Worm (Caenorhabditis elegans) whole organism, late embryonic: ENCODE data around the gene set-28.
"Not testable (repeated sequence)": the region's sequence is repeated elsewhere in the genome, so short reads cannot be mapped to it uniquely, and the experiment has no call there.

Experiments used
- C38D4.7 ChIP-seq: fragments of 200-800 bp; sonication (Bioruptor generic); optimal IDR thresholded peaks from 2 replicates; lab custom pipeline; 2018; ENCODE audit warnings: mild to moderate bottlenecking, missing genetic modification characterization, moderate library complexity, missing compliant biosample characterization
- K02D7.2 ChIP-seq: sonication (generic microtip); optimal IDR thresholded peaks from 2 replicates; lab custom pipeline; 2017; ENCODE audit warnings: mild to moderate bottlenecking, missing genetic modification characterization, missing compliant biosample characterization
- K09A11.1 ChIP-seq: sonication (generic microtip); optimal IDR thresholded peaks from 2 replicates; lab custom pipeline; 2017; ENCODE audit warnings: antibody characterized with exemption, mild to moderate bottlenecking, missing genetic modification characterization, missing compliant biosample characterization; ENCODE audit not compliant: insufficient read depth
- ceh-14 ChIP-seq: sonication (generic microtip); optimal IDR thresholded peaks from 2 replicates; lab custom pipeline; 2016; ENCODE audit warnings: missing genotype, missing genetic modification characterization, missing compliant biosample characterization
- ceh-18 ChIP-seq: sonication (generic microtip); optimal IDR thresholded peaks from 2 replicates; lab custom pipeline; 2016; ENCODE audit warnings: missing genetic modification characterization, missing compliant biosample characterization
- ceh-19 ChIP-seq: fragments of 200-800 bp; sonication (Bioruptor generic); optimal IDR thresholded peaks from 2 replicates; lab custom pipeline; 2018; ENCODE audit warnings: mild to moderate bottlenecking, missing genetic modification characterization, missing compliant biosample characterization
- ceh-22 ChIP-seq: sonication (generic microtip); optimal IDR thresholded peaks from 2 replicates; lab custom pipeline; 2017; ENCODE audit warnings: missing biosample characterization, missing genetic modification characterization
- ceh-45 ChIP-seq: fragments of 200-800 bp; sonication (Bioruptor generic); IDR thresholded peaks from 2 replicates; pipeline ENCODE4 v1.3.6; 2022; ENCODE audit warnings: missing genetic modification reagents, missing genetic modification characterization, missing compliant biosample characterization
- ceh-48 ChIP-seq: sonication (generic microtip); optimal IDR thresholded peaks from 2 replicates; lab custom pipeline; 2016; ENCODE audit warnings: missing genetic modification characterization, inconsistent platforms, missing compliant biosample characterization
- ceh-6 ChIP-seq: fragments of 200-800 bp; sonication (Bioruptor generic); optimal IDR thresholded peaks from 2 replicates; lab custom pipeline; 2018; ENCODE audit warnings: mild to moderate bottlenecking, missing genetic modification characterization, missing compliant biosample characterization
- dmd-4 ChIP-seq: sonication (generic microtip); optimal IDR thresholded peaks from 2 replicates; lab custom pipeline; 2016; ENCODE audit warnings: borderline replicate concordance, missing genetic modification characterization, missing compliant biosample characterization
- elt-2 ChIP-seq: sonication (generic microtip); optimal IDR thresholded peaks from 2 replicates; lab custom pipeline; 2016; ENCODE audit warnings: missing genetic modification reagents, missing genetic modification characterization, missing compliant biosample characterization
- eyg-1 ChIP-seq: sonication (generic microtip); optimal IDR thresholded peaks from 2 replicates; lab custom pipeline; 2016; ENCODE audit warnings: missing genotype, missing genetic modification characterization, missing compliant biosample characterization
- fax-1 ChIP-seq: sonication (generic microtip); optimal IDR thresholded peaks from 2 replicates; lab custom pipeline; 2016; ENCODE audit warnings: missing genotype, missing genetic modification characterization, missing compliant biosample characterization
- fkh-6 ChIP-seq: sonication (generic microtip); optimal IDR thresholded peaks from 2 replicates; lab custom pipeline; 2016; ENCODE audit warnings: missing genetic modification characterization, missing compliant biosample characterization
- gmeb-2 ChIP-seq: sonication (generic microtip); optimal IDR thresholded peaks from 2 replicates; lab custom pipeline; 2016; ENCODE audit warnings: missing genetic modification characterization, inconsistent platforms, missing compliant biosample characterization
- hlh-15 ChIP-seq: sonication (generic microtip); optimal IDR thresholded peaks from 2 replicates; lab custom pipeline; 2016; ENCODE audit warnings: missing genetic modification characterization, missing compliant biosample characterization
- hlh-6 ChIP-seq: sonication (generic microtip); optimal IDR thresholded peaks from 2 replicates; lab custom pipeline; 2016; ENCODE audit warnings: missing genotype, missing genetic modification characterization, missing compliant biosample characterization
- lim-6 ChIP-seq: sonication (generic microtip); optimal IDR thresholded peaks from 2 replicates; lab custom pipeline; 2016; ENCODE audit warnings: missing genetic modification characterization, missing compliant biosample characterization
- nfya-1 ChIP-seq: sonication (generic microtip); optimal IDR thresholded peaks from 2 replicates; lab custom pipeline; 2017; ENCODE audit warnings: missing genetic modification characterization, mild to moderate bottlenecking, missing compliant biosample characterization, antibody characterized with exemption, moderate library complexity
- nhr-232 ChIP-seq: sonication (generic microtip); optimal IDR thresholded peaks from 2 replicates; lab custom pipeline; 2016; ENCODE audit warnings: missing genetic modification characterization, missing compliant biosample characterization
- npax-4 ChIP-seq: sonication (generic microtip); optimal IDR thresholded peaks from 2 replicates; lab custom pipeline; 2016; ENCODE audit warnings: missing genetic modification characterization, missing compliant biosample characterization
- pqm-1 ChIP-seq: sonication (generic microtip); optimal IDR thresholded peaks from 2 replicates; lab custom pipeline; 2016; ENCODE audit warnings: missing genetic modification characterization, missing compliant biosample characterization
- pros-1 ChIP-seq: fragments of 150-350 bp; optimal IDR thresholded peaks from 2 replicates; lab custom pipeline; 2014; ENCODE audit warnings: missing biosample characterization, missing genetic modification reagents, missing genetic modification characterization
- ref-2 ChIP-seq: sonication (generic microtip); optimal IDR thresholded peaks from 2 replicates; lab custom pipeline; 2016; ENCODE audit warnings: missing genetic modification characterization, missing compliant biosample characterization
- sdc-2 ChIP-seq: sonication (generic microtip); optimal IDR thresholded peaks from 2 replicates; lab custom pipeline; 2016; ENCODE audit warnings: missing genotype, missing genetic modification characterization, missing compliant biosample characterization
- sox-4 ChIP-seq: sonication (generic microtip); optimal IDR thresholded peaks from 2 replicates; lab custom pipeline; 2017; ENCODE audit warnings: mild to moderate bottlenecking, missing genetic modification characterization, inconsistent platforms, missing compliant biosample characterization
- tbx-7 ChIP-seq: sonication (generic microtip); optimal IDR thresholded peaks from 2 replicates; lab custom pipeline; 2016; ENCODE audit warnings: missing genotype, missing genetic modification characterization, missing compliant biosample characterization
- ttx-3 ChIP-seq: sonication (generic microtip); optimal IDR thresholded peaks from 2 replicates; lab custom pipeline; 2016; ENCODE audit warnings: missing genetic modification reagents, missing genetic modification characterization, missing compliant biosample characterization
- unc-55 ChIP-seq: sonication (generic microtip); optimal IDR thresholded peaks from 2 replicates; lab custom pipeline; 2017; ENCODE audit warnings: missing biosample characterization, missing genetic modification reagents, missing genetic modification characterization
- ztf-16 ChIP-seq: sonication (generic microtip); optimal IDR thresholded peaks from 2 replicates; lab custom pipeline; 2017; ENCODE audit warnings: missing genetic modification characterization, missing compliant biosample characterization

Gene set-28

DNA sequence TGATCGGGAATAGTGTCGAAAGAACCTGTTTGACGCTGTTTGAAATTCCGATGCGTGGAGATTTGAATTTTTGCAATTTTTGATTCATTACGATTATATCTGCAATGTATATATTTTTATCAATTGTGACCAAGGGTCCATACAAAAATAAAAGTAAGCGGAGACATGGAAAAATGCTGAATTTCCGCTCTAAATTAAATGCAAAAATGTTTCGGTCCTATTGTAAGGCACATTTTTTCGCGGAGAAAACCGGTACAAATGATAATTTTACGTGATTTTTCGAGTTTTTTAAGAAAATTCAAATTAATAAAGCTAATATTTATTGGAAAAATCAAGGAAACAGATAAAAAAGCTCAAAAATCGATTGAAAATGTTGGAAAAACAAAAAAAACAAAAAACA, at the start of gene set-28:
Gene set-28 (minus strand): TSS at position 101 of the 400 bp plus-strand sequence.
- not testable (repeated sequence) for TF ChIP-seq ref-2 (tag; lab: Kevin White, UChicago); nfya-1 (tag; lab: Kevin White, UChicago); ceh-45

DNA sequence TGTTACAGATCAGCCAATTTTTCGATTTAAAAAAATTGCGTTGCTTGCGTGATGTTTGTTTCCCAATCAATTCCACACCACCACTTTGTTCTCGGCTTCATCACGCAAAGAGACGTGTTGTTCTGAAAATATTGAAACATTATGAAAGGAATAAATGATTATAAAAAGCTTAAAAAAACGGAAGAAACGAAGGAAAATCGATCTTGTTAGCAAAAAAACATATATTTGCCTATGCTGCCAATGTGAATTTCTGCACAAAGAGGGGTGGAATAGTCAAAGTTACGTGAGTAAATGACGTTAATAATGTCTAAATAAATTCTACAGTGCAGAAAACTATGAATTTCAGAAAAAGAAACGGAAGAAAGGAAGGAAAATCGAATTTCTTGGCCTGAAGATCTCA, 23.7 kb upstream of the set-28 start, which contains the start of gene AC8.10:
Gene AC8.10 (minus strand): TSS at position 101 of the 400 bp plus-strand sequence.
- TF ChIP-seq C38D4.7; K02D7.2 (tag; lab: Kevin White, UChicago); ceh-22 (tag; lab: Kevin White, UChicago): not testable (repeated sequence)

DNA sequence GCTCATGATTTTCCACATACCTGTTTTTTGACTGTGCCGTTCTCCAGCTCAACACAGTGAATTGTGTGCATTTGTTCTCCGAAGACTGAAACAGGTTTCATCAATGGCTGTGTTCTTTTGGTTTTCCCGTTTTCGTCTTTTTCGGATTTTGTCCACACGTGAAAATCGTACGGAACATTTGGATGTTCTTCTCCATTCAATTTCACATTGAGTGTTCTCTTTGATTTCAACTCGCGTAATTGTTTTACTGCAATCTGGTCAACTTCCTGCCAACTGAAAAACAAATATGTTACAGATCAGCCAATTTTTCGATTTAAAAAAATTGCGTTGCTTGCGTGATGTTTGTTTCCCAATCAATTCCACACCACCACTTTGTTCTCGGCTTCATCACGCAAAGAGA, 14.0 kb upstream of the set-28 start, which contains the start of gene AC8.3:
Gene AC8.3 (minus strand): TSS at position 101 of the 400 bp plus-strand sequence.
- TF ChIP-seq sdc-2 (tag; lab: Kevin White, UChicago); unc-55; gmeb-2 (tag; lab: Kevin White, UChicago): not testable (repeated sequence)

DNA sequence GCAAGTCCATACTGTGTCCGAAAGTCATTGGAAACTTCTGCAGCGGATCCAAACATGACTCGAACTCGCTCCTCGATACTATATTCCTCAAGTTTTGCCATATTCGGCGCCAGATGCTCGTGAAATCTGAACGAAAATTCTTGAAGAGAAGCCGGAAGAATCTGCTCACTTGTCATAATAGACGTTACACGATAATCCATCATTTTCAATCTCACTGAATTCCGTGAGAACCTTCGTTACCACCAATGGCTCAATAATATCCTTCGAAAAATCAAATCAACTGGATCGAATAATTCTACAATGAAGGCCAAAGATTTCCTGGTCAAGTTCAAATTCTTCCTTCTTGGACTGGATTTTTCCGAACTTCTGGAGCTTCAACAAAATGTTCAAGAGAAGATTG, 4.2 kb downstream of the set-28 start, which contains the start of gene Y73B3B.1:
Gene Y73B3B.1 (minus strand): TSS at position 101 of the 400 bp plus-strand sequence.
- TF ChIP-seq pros-1 (tag; lab: Kevin White, UChicago); ceh-18; ceh-19: not testable (repeated sequence)

DNA sequence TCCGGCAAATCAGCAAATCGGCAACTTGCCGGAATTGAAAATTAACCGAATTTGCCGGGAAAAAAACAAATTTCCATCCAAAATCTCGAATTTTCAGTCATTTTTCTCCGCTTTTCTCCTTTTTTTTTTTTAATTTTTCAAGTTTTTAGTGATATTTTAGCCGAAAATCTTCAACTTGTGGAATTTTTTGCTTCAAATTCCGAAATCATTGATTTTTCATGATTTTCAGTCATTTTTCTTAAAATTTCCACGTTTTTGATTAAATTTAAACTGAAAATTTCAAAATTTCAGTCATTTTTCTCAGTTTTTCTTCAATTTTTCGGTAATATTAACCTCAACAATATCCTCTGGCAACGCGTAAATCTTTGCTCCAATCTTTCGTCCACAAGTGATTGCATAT, 5.7 kb downstream of the set-28 start, which contains the start of gene Y73B3B.3:
Gene Y73B3B.3 (plus strand): TSS at position 301 of the 400 bp plus-strand sequence.
- not testable (repeated sequence) for TF ChIP-seq K09A11.1 (tag; lab: Kevin White, UChicago); ceh-6 (GFP tag; lab: Kevin White, UChicago); sox-4 (tag; lab: Kevin White, UChicago)

DNA sequence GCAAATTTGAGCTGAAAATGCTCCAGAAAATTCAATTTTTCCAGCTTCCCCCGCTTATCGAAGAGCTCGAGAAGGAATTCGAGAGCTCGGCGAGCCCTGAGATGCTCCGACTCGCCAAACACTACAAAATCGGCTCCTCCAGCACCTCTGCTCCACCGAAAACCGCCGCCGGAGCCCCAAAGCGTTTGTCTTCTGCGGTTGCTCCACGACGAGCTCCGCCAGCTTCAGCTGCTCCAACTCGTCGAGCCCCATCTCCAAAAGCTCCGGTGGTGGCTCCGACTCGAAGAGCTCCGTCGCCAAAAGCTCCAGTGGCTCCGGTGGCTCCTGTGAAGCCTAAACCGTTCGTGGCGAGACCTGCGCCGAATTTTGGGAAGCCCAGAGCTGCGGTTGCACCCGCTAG, 19.0 kb downstream of the set-28 start:
- no peak for TF ChIP-seq elt-2 (tag; lab: Kevin White, UChicago)
- TF ChIP-seq npax-4 (tag; lab: Kevin White, UChicago) = no peak
- no peak for TF ChIP-seq ztf-16 (tag; lab: Kevin White, UChicago)
- no peak for TF ChIP-seq ceh-45
- no peak for TF ChIP-seq fax-1
- no peak for TF ChIP-seq lim-6 (tag; lab: Kevin White, UChicago)
- no peak for TF ChIP-seq ceh-14 (tag; lab: Kevin White, UChicago)
- TF ChIP-seq ttx-3 = no peak
- no peak for TF ChIP-seq fkh-6 (tag; lab: Kevin White, UChicago)
- no peak for TF ChIP-seq pqm-1 (tag; lab: Kevin White, UChicago)
- TF ChIP-seq hlh-15 = no peak
- TF ChIP-seq nhr-232 (tag; lab: Kevin White, UChicago) = no peak
- no peak for TF ChIP-seq K02D7.2 (tag; lab: Kevin White, UChicago)
- TF ChIP-seq gmeb-2 (tag; lab: Kevin White, UChicago) = no peak
- no peak for TF ChIP-seq tbx-7 (tag; lab: Kevin White, UChicago)
- no peak for TF ChIP-seq hlh-6 (tag; lab: Kevin White, UChicago)
- TF ChIP-seq ceh-48 (tag; lab: Kevin White, UChicago) = no peak
- no peak for TF ChIP-seq eyg-1
- TF ChIP-seq C38D4.7 = no peak
- no peak for TF ChIP-seq dmd-4 (tag; lab: Kevin White, UChicago)
